Worm (Caenorhabditis elegans): ENCODE results near the gene W08G11.3.

The W08G11.3 gene

ce11 chrV:16352282-16352681 lies 15.2 kb upstream of the W08G11.3 start (continued):
- peak; percentile 79 for TF ChIP-seq hlh-11 (tag; optimal IDR thresholded peaks at IDR 0.05)
- no peak for TF ChIP-seq snpc-4 (tag; optimal IDR thresholded peaks at IDR 0.05)
- no peak for TF ChIP-seq nhr-6 (tag; optimal IDR thresholded peaks at IDR 0.05)
- no peak for TF ChIP-seq spr-1 (tag; optimal IDR thresholded peaks at IDR 0.05)
- no peak for TF ChIP-seq T20F7.1 (GFP tag; optimal IDR thresholded peaks at IDR 0.05)
- no peak for TF ChIP-seq daf-12 (tag; optimal IDR thresholded peaks at IDR 0.05)
- peak in 1 of 2 experiments; percentile 42 for TF ChIP-seq unc-62 (GFP tag; optimal IDR thresholded peaks at IDR 0.05 in 1 of 2)
- TF ChIP-seq unc-62 (tag; optimal IDR thresholded peaks at IDR 0.05), result no peak
- TF ChIP-seq hif-1 (tag; optimal IDR thresholded peaks at IDR 0.05), result peak in 1 of 2 experiments; percentile 61
- no peak for TF ChIP-seq attf-4 (tag; optimal IDR thresholded peaks at IDR 0.05)
- TF ChIP-seq aha-1 (tag), result no peak
- TF ChIP-seq zfp-2 (tag; optimal IDR thresholded peaks at IDR 0.05), result no peak
- peak; percentile 9 for TF ChIP-seq rbr-2 (tag; optimal IDR thresholded peaks at IDR 0.05)
- TF ChIP-seq Y5F2A.4 (GFP tag; optimal IDR thresholded peaks at IDR 0.05), result no peak
- no peak for TF ChIP-seq unc-130 (GFP tag; optimal IDR thresholded peaks at IDR 0.05)
- no peak for TF ChIP-seq php-3 (GFP tag; IDR thresholded peaks at IDR 0.05)
- no peak for TF ChIP-seq zag-1 (tag; optimal IDR thresholded peaks at IDR 0.05)
- no peak for TF ChIP-seq mxl-2 (GFP tag; conservative IDR thresholded peaks at IDR 0.05)
- no peak for TF ChIP-seq lin-29 (GFP tag; IDR thresholded peaks at IDR 0.05)
- no peak for TF ChIP-seq T26A8.4 (GFP tag; IDR thresholded peaks at IDR 0.05)
- TF ChIP-seq dmd-8 (GFP tag; IDR thresholded peaks at IDR 0.05), result no peak
- no peak for TF ChIP-seq D1046.2 (GFP tag; IDR thresholded peaks at IDR 0.05)
- TF ChIP-seq ceh-28 (tag; optimal IDR thresholded peaks at IDR 0.05), result no peak
- TF ChIP-seq ztf-11 (tag; optimal IDR thresholded peaks at IDR 0.05), result no peak
- no peak for TF ChIP-seq F10B5.3 (tag; optimal IDR thresholded peaks at IDR 0.05)
- no peak for TF ChIP-seq nhr-25 (tag; optimal IDR thresholded peaks at IDR 0.05; ENCODE audit: borderline replicate concordance, insufficient read depth)
- no peak for TF ChIP-seq dpl-1 (GFP tag; optimal IDR thresholded peaks at IDR 0.05)
- TF ChIP-seq Y48G9A.11 (GFP tag; IDR thresholded peaks at IDR 0.05), result no peak
- no peak for TF ChIP-seq pha-4 (GFP tag; IDR thresholded peaks at IDR 0.05)
- TF ChIP-seq pha-4 (tag; optimal IDR thresholded peaks at IDR 0.05), result no peak
- no peak for TF ChIP-seq madf-9 (GFP tag; conservative IDR thresholded peaks at IDR 0.05)
- TF ChIP-seq F37D6.2 (tag; optimal IDR thresholded peaks at IDR 0.05), result no peak
- TF ChIP-seq ama-1 (optimal IDR thresholded peaks at IDR 0.05), result no peak
- TF ChIP-seq egl-27 (tag; optimal IDR thresholded peaks at IDR 0.05), result no peak
- no peak for TF ChIP-seq egl-43 (GFP tag; IDR thresholded peaks at IDR 0.05)
- TF ChIP-seq tag-97 (GFP tag; IDR thresholded peaks at IDR 0.05), result no peak
- TF ChIP-seq nhr-237 (tag; optimal IDR thresholded peaks at IDR 0.05), result no peak
- no peak for TF ChIP-seq lin-13 (GFP tag; optimal IDR thresholded peaks at IDR 0.05)

ce11 chrV:16354675-16355074 lies 12.8 kb upstream of the W08G11.3 start:
- TF ChIP-seq mdt-29 (GFP tag; IDR thresholded peaks at IDR 0.05) (no peak), F10B5.3 (tag; optimal IDR thresholded peaks at IDR 0.05) (no peak), nhr-41 (GFP tag; IDR thresholded peaks at IDR 0.05) (no peak), Y5F2A.4 (GFP tag; optimal IDR thresholded peaks at IDR 0.05) (no peak), pqm-1 (tag; optimal IDR thresholded peaks at IDR 0.05) (no peak), lin-13 (GFP tag; optimal IDR thresholded peaks at IDR 0.05) (no peak), set-16 (GFP tag; IDR thresholded peaks at IDR 0.05) (no peak), nhr-111 (GFP tag; optimal IDR thresholded peaks at IDR 0.05) (no peak), dmd-6 (GFP tag; IDR thresholded peaks at IDR 0.05) (no peak), ZK546.5 (tag; optimal IDR thresholded peaks at IDR 0.05) (no peak), pha-4 (GFP tag; IDR thresholded peaks at IDR 0.05) (no peak), pha-4 (tag; optimal IDR thresholded peaks at IDR 0.05) (no peak), ama-1 (optimal IDR thresholded peaks at IDR 0.05) (no peak), nhr-28 (tag; optimal IDR thresholded peaks at IDR 0.05) (peak; percentile 14), dpl-1 (GFP tag; optimal IDR thresholded peaks at IDR 0.05) (no peak), nhr-6 (tag; optimal IDR thresholded peaks at IDR 0.05) (no peak), ztf-11 (tag; optimal IDR thresholded peaks at IDR 0.05) (no peak), mdl-1 (tag; optimal IDR thresholded peaks at IDR 0.05) (peak in 1 of 2 experiments; percentile 51), T20F7.1 (GFP tag; optimal IDR thresholded peaks at IDR 0.05) (no peak), spr-1 (tag; optimal IDR thresholded peaks at IDR 0.05) (no peak), ztf-7 (tag; optimal IDR thresholded peaks at IDR 0.05) (no peak), lir-3 (tag; optimal IDR thresholded peaks at IDR 0.05) (no peak), fos-1 (tag; optimal IDR thresholded peaks at IDR 0.05) (no peak), lsy-2 (tag; optimal IDR thresholded peaks at IDR 0.05) (peak in 1 of 2 experiments; percentile 31), saeg-2 (GFP tag; IDR thresholded peaks at IDR 0.05) (no peak), hlh-30 (tag; optimal IDR thresholded peaks at IDR 0.05; ENCODE audit: insufficient read depth) (peak; percentile 46)

Measured in whole organism, L4 larva.